Worm (Caenorhabditis elegans): ENCODE measurements around the gene vhp-1.

Gene vhp-1

DNA sequence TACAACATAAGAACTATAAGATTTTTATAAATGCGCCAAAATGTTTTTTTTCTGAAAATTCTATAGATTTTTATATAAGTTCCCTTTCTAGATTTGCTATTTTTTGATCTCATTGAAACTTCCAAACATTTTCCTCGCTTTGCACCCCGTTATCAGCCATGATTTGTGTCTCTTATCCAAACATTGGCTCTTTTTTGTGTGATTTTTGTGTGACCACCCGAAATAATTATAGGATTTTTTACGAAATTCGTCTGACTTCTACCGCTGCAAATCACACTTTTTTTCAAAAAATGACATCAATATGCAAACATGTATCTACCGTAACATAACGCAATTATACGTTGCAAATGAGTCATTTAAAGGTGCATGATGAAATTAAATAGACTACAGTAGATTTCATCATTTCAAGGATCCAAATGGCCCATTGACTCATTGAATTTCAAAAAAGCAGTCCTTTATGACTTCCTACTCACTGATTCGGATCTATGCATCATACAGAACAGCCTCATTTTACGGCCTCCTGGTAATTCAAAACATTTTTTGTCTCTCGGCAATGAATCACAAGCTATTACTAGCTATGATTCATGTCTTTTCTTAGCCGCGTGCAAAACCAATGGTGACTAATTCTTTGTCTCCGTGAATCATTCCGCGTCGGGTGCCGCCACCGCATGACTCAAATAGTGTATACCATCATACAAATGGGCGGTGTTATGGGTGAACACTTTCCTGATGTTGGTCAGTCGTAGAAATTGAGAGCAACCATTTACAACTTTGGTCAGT lies 9.5 kb downstream of the vhp-1 start:
- peak; percentile 76 for TF ChIP-seq pqm-1 (tag; optimal IDR thresholded peaks at IDR 0.05)
- TF ChIP-seq hlh-11 (tag; optimal IDR thresholded peaks at IDR 0.05) = peak; percentile 2
- TF ChIP-seq mdt-29 (GFP tag; IDR thresholded peaks at IDR 0.05) = no peak
- TF ChIP-seq hlh-30 (tag; optimal IDR thresholded peaks at IDR 0.05; ENCODE audit: insufficient read depth) = peak; percentile 38
- peak; percentile 64 for TF ChIP-seq dmd-6 (GFP tag; IDR thresholded peaks at IDR 0.05)
- TF ChIP-seq fos-1 (tag; optimal IDR thresholded peaks at IDR 0.05) = peak; percentile 44
- peak; percentile 35 to 37 for TF ChIP-seq mdl-1 (tag; optimal IDR thresholded peaks at IDR 0.05)
- TF ChIP-seq nhr-76 (tag; optimal IDR thresholded peaks at IDR 0.05) = no peak
- TF ChIP-seq pha-4 (GFP tag; IDR thresholded peaks at IDR 0.05) = no peak
- peak; percentile 5 for TF ChIP-seq pha-4 (tag; optimal IDR thresholded peaks at IDR 0.05)
- peak; percentile 62 for TF ChIP-seq nhr-6 (tag; optimal IDR thresholded peaks at IDR 0.05)
- no peak for TF ChIP-seq Y75B8A.6 (GFP tag; IDR thresholded peaks at IDR 0.05)
- peak; percentile 7 for TF ChIP-seq duxl-1 (tag; optimal IDR thresholded peaks at IDR 0.05; ENCODE audit: poor library complexity)
- peak in 1 of 2 experiments; percentile 9 for TF ChIP-seq hif-1 (tag; optimal IDR thresholded peaks at IDR 0.05)
- TF ChIP-seq dve-1 (tag; optimal IDR thresholded peaks at IDR 0.05; ENCODE audit: insufficient read depth) = peak; percentile 21
- no peak for TF ChIP-seq tag-97 (GFP tag; IDR thresholded peaks at IDR 0.05)
- peak in 1 of 2 experiments; percentile 96 for TF ChIP-seq unc-62 (GFP tag; optimal IDR thresholded peaks at IDR 0.05 in 1 of 2)
- TF ChIP-seq unc-62 (tag; optimal IDR thresholded peaks at IDR 0.05) = no peak

DNA sequence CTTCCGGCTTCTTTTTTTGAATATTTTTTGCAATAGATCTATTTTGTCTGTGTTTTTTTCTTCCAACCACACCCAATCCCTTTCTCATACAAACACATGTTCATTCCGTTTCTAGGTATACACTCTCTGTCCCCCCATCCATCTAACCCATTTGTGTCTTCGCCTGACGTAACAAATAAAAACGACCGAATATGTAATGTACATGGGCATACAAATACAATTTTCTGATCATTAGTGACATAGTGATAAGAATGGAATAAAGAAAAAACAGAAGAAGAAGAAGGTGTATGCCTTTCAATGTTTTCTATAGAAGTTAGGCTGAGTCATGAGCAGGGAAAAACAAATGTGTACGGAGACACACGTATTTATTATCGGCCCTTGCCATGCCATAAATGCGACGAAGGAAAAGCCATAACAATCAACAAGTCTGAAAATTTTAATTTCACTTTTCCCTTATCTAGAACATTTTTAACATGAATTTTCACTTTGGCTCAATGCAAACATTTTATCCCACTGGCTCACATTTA lies 10.7 kb downstream of the vhp-1 start:
- TF ChIP-seq aha-1 (tag) (peak; percentile 44), jun-1 (tag; optimal IDR thresholded peaks at IDR 0.05) (no peak), nhr-77 (tag; optimal IDR thresholded peaks at IDR 0.05) (no peak), rbr-2 (tag; optimal IDR thresholded peaks at IDR 0.05) (peak; percentile 31), hlh-11 (tag; optimal IDR thresholded peaks at IDR 0.05) (peak; percentile 21), daf-16 (GFP tag; optimal IDR thresholded peaks at IDR 0.05) (no peak), daf-16 (tag; optimal IDR thresholded peaks at IDR 0.05) (peak; percentile 78), dve-1 (tag; optimal IDR thresholded peaks at IDR 0.05; ENCODE audit: insufficient read depth) (peak; percentile 32), F37D6.2 (tag; optimal IDR thresholded peaks at IDR 0.05) (no peak), lsy-2 (tag; optimal IDR thresholded peaks at IDR 0.05) (peak in 1 of 2 experiments; percentile 34), pqm-1 (tag; optimal IDR thresholded peaks at IDR 0.05) (peak; percentile 30), nhr-28 (tag; optimal IDR thresholded peaks at IDR 0.05) (peak; percentile 11), cey-2 (tag; optimal IDR thresholded peaks at IDR 0.05; ENCODE audit: borderline replicate concordance, insufficient read depth) (peak; percentile 6), nhr-25 (tag; optimal IDR thresholded peaks at IDR 0.05; ENCODE audit: borderline replicate concordance, insufficient read depth) (no peak), T20F7.1 (GFP tag; optimal IDR thresholded peaks at IDR 0.05) (peak; percentile 27)

DNA sequence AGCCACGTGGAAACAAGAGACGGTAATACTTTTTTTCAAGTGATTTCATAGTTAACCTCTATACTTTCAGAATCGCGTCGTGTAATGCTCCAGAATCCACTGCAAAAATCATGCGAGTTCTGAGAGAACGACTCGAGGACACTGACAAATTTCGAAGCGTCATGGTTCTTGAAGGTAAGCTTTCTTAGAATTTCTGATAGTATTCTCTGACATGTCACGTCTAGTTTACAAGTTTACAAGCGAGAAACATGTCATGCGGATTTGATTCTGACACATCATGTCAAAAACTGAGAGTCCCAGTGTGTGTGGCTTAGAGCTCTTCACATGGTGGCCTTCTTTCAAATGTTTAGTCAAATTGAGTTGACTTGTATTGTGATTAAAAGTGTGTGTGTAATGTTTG lies 11.6 kb downstream of the vhp-1 start:
- TF ChIP-seq nhr-77 (tag; optimal IDR thresholded peaks at IDR 0.05) (no peak), R02D3.7 (tag; optimal IDR thresholded peaks at IDR 0.05) (no peak), hlh-30 (tag; optimal IDR thresholded peaks at IDR 0.05; ENCODE audit: insufficient read depth) (peak; percentile 19), unc-62 (GFP tag; optimal IDR thresholded peaks at IDR 0.05 in 1 of 2) (peak in 1 of 2 experiments; percentile 89), unc-62 (tag; optimal IDR thresholded peaks at IDR 0.05) (no peak)

- TF ChIP-seq ceh-28 (tag; optimal IDR thresholded peaks at IDR 0.05) (no peak), lir-3 (tag; optimal IDR thresholded peaks at IDR 0.05) (no peak), vab-7 (GFP tag; IDR thresholded peaks at IDR 0.05) (no peak), hif-1 (tag; optimal IDR thresholded peaks at IDR 0.05) (peak in 1 of 2 experiments; percentile 13), F37D6.2 (tag; optimal IDR thresholded peaks at IDR 0.05) (no peak), lin-39 (tag; optimal IDR thresholded peaks at IDR 0.05) (no peak), mes-2 (tag; optimal IDR thresholded peaks at IDR 0.05; ENCODE audit: poor library complexity, severe bottlenecking) (peak; percentile 7), unc-39 (tag; optimal IDR thresholded peaks at IDR 0.05) (no peak), hlh-30 (tag; optimal IDR thresholded peaks at IDR 0.05; ENCODE audit: insufficient read depth) (peak; percentile 38), nhr-6 (tag; optimal IDR thresholded peaks at IDR 0.05) (peak; percentile 67), rbr-2 (tag; optimal IDR thresholded peaks at IDR 0.05) (no peak), spr-3 (GFP tag; optimal IDR thresholded peaks at IDR 0.05) (no peak), mdl-1 (tag; optimal IDR thresholded peaks at IDR 0.05) (no peak), dve-1 (tag; optimal IDR thresholded peaks at IDR 0.05; ENCODE audit: insufficient read depth) (peak; percentile 41), T26A8.4 (GFP tag; IDR thresholded peaks at IDR 0.05) (no peak), ZK337.2 (GFP tag; IDR thresholded peaks at IDR 0.05) (no peak), php-3 (GFP tag; IDR thresholded peaks at IDR 0.05) (no peak), nhr-11 (tag; optimal IDR thresholded peaks at IDR 0.05) (no peak)
Observed at ce11 chrII:5335370-5336034, 12.4 kb downstream of the vhp-1 start.
